Worm (Caenorhabditis elegans) whole organism, late embryonic: ENCODE results near the gene C02H6.1.

Source experiments
- ama-1 ChIP-seq: fragments of 150-350 bp; optimal IDR thresholded peaks from 2 replicates; lab custom pipeline; 2014
- ceh-48 ChIP-seq: sonication (generic microtip); optimal IDR thresholded peaks from 2 replicates; lab custom pipeline; 2016; ENCODE audit warnings: missing genetic modification characterization, inconsistent platforms, missing compliant biosample characterization
- pax-1 ChIP-seq: fragments of 150-350 bp; optimal IDR thresholded peaks from 2 replicates; lab custom pipeline; 2014; ENCODE audit warnings: missing biosample characterization, missing genetic modification characterization

DNA sequence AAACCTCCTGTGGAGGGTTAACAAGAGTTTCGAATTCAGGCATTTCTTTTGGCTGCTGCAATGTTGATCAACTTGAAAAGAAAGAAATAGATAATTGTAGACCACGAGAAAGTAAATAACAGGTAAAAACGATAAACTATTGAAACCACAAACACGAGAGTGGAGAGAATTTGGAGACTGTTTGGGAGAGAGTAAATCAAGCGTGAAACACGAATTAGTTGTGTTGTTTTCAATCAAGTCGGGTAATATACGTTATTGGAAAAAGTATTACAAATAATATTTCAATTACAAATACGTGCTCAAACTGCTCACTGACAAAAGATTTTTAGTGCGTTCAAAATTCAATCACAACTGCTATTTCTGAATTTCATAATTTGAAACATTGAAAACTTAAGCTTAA, 8.7 kb downstream of the C02H6.1 start, which contains the start of gene C03G6.17:
- TF ChIP-seq ama-1 (lab: Kevin White, UChicago) (no peak), ceh-48 (tag; lab: Kevin White, UChicago) (no peak), pax-1 (tag; lab: Kevin White, UChicago) (no peak)
